Fruit fly (Drosophila melanogaster): Measurements from ENCODE around the gene CG34051.
A peak's percentile ranks its signal among the peaks of the same experiment; 100 is the strongest.

Gene CG34051

DNA sequence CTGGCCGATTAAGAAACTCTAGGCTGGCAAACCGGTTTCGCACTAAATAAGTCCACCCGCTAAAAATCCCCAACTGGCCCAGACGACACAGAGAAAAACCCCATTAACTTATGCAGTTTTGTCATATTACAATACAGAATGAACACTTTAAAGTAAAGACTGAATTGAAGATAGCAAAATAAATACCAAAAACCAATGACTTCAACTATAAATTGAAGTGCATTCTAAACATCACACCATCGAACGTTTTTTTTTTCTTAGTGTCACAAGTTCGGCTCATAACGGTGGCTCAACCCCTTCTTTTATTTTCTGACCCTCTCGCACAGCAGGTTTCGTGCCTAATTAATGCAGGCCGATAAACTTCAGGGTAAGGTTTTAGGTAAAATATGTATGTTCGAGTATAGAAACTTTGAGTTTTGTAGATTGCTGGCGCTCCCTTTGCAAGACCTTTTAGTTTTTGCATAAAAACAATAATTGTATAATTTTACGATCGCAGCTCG lies 19.4 kb downstream of the CG34051 start (continued):
- TF ChIP-seq CG7987 (GFP tag; optimal IDR thresholded peaks at IDR 0.05) (peak; percentile 39), cad (GFP tag; optimal IDR thresholded peaks at IDR 0.05) (no peak), vfl (GFP tag; optimal IDR thresholded peaks at IDR 0.05) (peak; percentile 80), ssp (GFP tag; IDR thresholded peaks at IDR 0.05) (peak; percentile 75), Ssrp (tag; optimal IDR thresholded peaks at IDR 0.05) (peak; percentile 74), Adf1 (GFP tag; IDR thresholded peaks at IDR 0.05) (peak; percentile 74), pho (GFP tag; optimal IDR thresholded peaks at IDR 0.05) (peak; percentile 87), chn (GFP tag; optimal IDR thresholded peaks at IDR 0.05) (peak; percentile 85), corto (GFP tag; optimal IDR thresholded peaks at IDR 0.05) (no peak), slp2 (GFP tag; optimal IDR thresholded peaks at IDR 0.05) (peak; percentile 84), lilli (GFP tag; optimal IDR thresholded peaks at IDR 0.05) (peak; percentile 93), br (optimal IDR thresholded peaks at IDR 0.05) (no peak), dati (GFP tag; IDR thresholded peaks at IDR 0.05) (0 out of 2 replicates have a peak, but pooled peaks have one; percentile 31), CG12104 (GFP tag; optimal IDR thresholded peaks at IDR 0.05) (no peak), CG15514 (GFP tag; optimal IDR thresholded peaks at IDR 0.05) (peak; percentile 57), kni (GFP tag; optimal IDR thresholded peaks at IDR 0.05) (peak; percentile 37), CG15073 (GFP tag; optimal IDR thresholded peaks at IDR 0.05) (peak; percentile 24), CG6254 (GFP tag; optimal IDR thresholded peaks at IDR 0.05) (peak; percentile 60), Optix (GFP tag; IDR thresholded peaks at IDR 0.05) (peak; percentile 78; the same call in 2 of the 3 replicates), CG4854 (GFP tag; optimal IDR thresholded peaks at IDR 0.05) (peak; percentile 23), kah (GFP tag; optimal IDR thresholded peaks at IDR 0.05) (peak; percentile 25), CG14014 (GFP tag; IDR thresholded peaks at IDR 0.05) (peak; percentile 91), Trl (optimal IDR thresholded peaks at IDR 0.05) (no peak), Trl (GFP tag; optimal IDR thresholded peaks at IDR 0.05) (peak; percentile 83), CG4404 (GFP tag; IDR thresholded peaks at IDR 0.05) (peak; percentile 73), ara (GFP tag; IDR thresholded peaks at IDR 0.05) (peak; percentile 91), Vsx1 (GFP tag; optimal IDR thresholded peaks at IDR 0.05) (peak; percentile 71), B-H1 (GFP tag; IDR thresholded peaks at IDR 0.05) (peak; percentile 88), CG6813 (GFP tag; optimal IDR thresholded peaks at IDR 0.05) (peak; percentile 76), stwl (tag; optimal IDR thresholded peaks at IDR 0.05) (no peak), HLH54F (GFP tag; optimal IDR thresholded peaks at IDR 0.05) (peak; percentile 88), CG3407 (GFP tag; optimal IDR thresholded peaks at IDR 0.05) (peak; percentile 59), CG1233 (GFP tag; optimal IDR thresholded peaks at IDR 0.05) (peak; percentile 75), vvl (GFP tag; IDR thresholded peaks at IDR 0.05) (peak; percentile 89), amos (GFP tag; IDR thresholded peaks at IDR 0.05; ENCODE audit: partially characterized antibody) (no peak), CG32532 (GFP tag; IDR thresholded peaks at IDR 0.05) (peak; percentile 95), TFAM (GFP tag; optimal IDR thresholded peaks at IDR 0.05) (peak; percentile 25), CG14710 (tag; optimal IDR thresholded peaks at IDR 0.05) (peak; percentile 63), dysf (GFP tag; IDR thresholded peaks at IDR 0.05) (peak; percentile 94), CG9817 (tag; optimal IDR thresholded peaks at IDR 0.05) (peak; percentile 79), CG14667 (GFP tag; IDR thresholded peaks at IDR 0.05) (peak; percentile 86), CG12219 (GFP tag; optimal IDR thresholded peaks at IDR 0.05) (peak; percentile 83), dan (GFP tag; IDR thresholded peaks at IDR 0.05) (peak; percentile 61; the same call in 1 of the 2 replicates), CG11696 (GFP tag; IDR thresholded peaks at IDR 0.05) (peak; percentile 64), Awh (GFP tag; IDR thresholded peaks at IDR 0.05) (peak; percentile 90), tup (GFP tag; optimal IDR thresholded peaks at IDR 0.05) (peak; percentile 78), ash1 (GFP tag; optimal IDR thresholded peaks at IDR 0.05) (no peak), CG7839 (tag; optimal IDR thresholded peaks at IDR 0.05) (peak; percentile 76), Doc2 (GFP tag; IDR thresholded peaks at IDR 0.05) (peak; percentile 50; the same call in 1 of the 2 replicates), sim (GFP tag; IDR thresholded peaks at IDR 0.05) (peak; percentile 62), Mes4 (GFP tag; optimal IDR thresholded peaks at IDR 0.05) (peak; percentile 66)
